Worm (Caenorhabditis elegans) whole organism, late embryonic: ENCODE results near the gene Y66D12A.11.

Experiments used
- K09A11.1 ChIP-seq: sonication (generic microtip); optimal IDR thresholded peaks from 2 replicates; lab custom pipeline; 2017; ENCODE audit warnings: antibody characterized with exemption, mild to moderate bottlenecking, missing genetic modification characterization, missing compliant biosample characterization; ENCODE audit not compliant: insufficient read depth
- Y22D7AL.16 ChIP-seq: sonication (generic microtip); optimal IDR thresholded peaks from 2 replicates; lab custom pipeline; 2016; ENCODE audit warnings: missing genetic modification characterization, missing compliant biosample characterization
- ama-1 ChIP-seq: fragments of 150-350 bp; optimal IDR thresholded peaks from 2 replicates; lab custom pipeline; 2014
- ceh-14 ChIP-seq: sonication (generic microtip); optimal IDR thresholded peaks from 2 replicates; lab custom pipeline; 2016; ENCODE audit warnings: missing genotype, missing genetic modification characterization, missing compliant biosample characterization
- ceh-31 ChIP-seq: sonication (generic microtip); optimal IDR thresholded peaks from 2 replicates; lab custom pipeline; 2016; ENCODE audit warnings: missing genetic modification characterization, missing compliant biosample characterization
- ceh-34 ChIP-seq: sonication (generic microtip); optimal IDR thresholded peaks from 2 replicates; lab custom pipeline; 2016; ENCODE audit warnings: mild to moderate bottlenecking, missing genetic modification characterization, missing compliant biosample characterization
- elt-2 ChIP-seq: sonication (generic microtip); optimal IDR thresholded peaks from 2 replicates; lab custom pipeline; 2016; ENCODE audit warnings: missing genetic modification reagents, missing genetic modification characterization, missing compliant biosample characterization
- fkh-10 ChIP-seq: fragments of 150-350 bp; optimal IDR thresholded peaks from 2 replicates; lab custom pipeline; 2014; ENCODE audit warnings: missing biosample characterization, missing genetic modification reagents, missing genetic modification characterization
- pag-3 ChIP-seq: sonication (generic microtip); optimal IDR thresholded peaks from 2 replicates; lab custom pipeline; 2016; ENCODE audit warnings: missing compliant biosample characterization, missing genetic modification characterization, borderline replicate concordance
- pha-4 ChIP-seq: fragments of 150-350 bp; optimal IDR thresholded peaks from 2 replicates; lab custom pipeline; 2018; ENCODE audit warnings: missing biosample characterization, missing genetic modification reagents, missing genetic modification characterization
- sdc-2 ChIP-seq: sonication (generic microtip); optimal IDR thresholded peaks from 2 replicates; lab custom pipeline; 2016; ENCODE audit warnings: missing genotype, missing genetic modification characterization, missing compliant biosample characterization
- unc-3 ChIP-seq, 2 experiments: fragments of 200-800 bp in 1 of 2; sonication (Bioruptor generic) in 1 of 2; sonication (generic microtip) in 1 of 2; conservative IDR thresholded peaks in 1 of 2; optimal IDR thresholded peaks in 1 of 2; 2 replicates each; pipeline versions ENCODE4 v1.3.6 to Lab custom; 2016 to 2022; ENCODE audit warnings: missing compliant biosample characterization in 2 of 2, missing genetic modification characterization in 2 of 2, missing genetic modification reagents in 1 of 2
- unc-55 ChIP-seq: sonication (generic microtip); optimal IDR thresholded peaks from 2 replicates; lab custom pipeline; 2017; ENCODE audit warnings: missing biosample characterization, missing genetic modification reagents, missing genetic modification characterization
- zip-5 ChIP-seq: sonication (generic microtip); optimal IDR thresholded peaks from 2 replicates; lab custom pipeline; 2016; ENCODE audit warnings: missing genetic modification characterization, missing compliant biosample characterization

- TF ChIP-seq pag-3 (tag; lab: Kevin White, UChicago) (no peak), ama-1 (no peak), sdc-2 (tag; lab: Kevin White, UChicago) (no peak), ceh-14 (no peak), ceh-31 (tag; lab: Kevin White, UChicago) (no peak), unc-3 (GFP tag; conservative IDR thresholded peaks at IDR 0.05; lab: Robert Waterston, UW) (no peak), unc-3 (tag; optimal IDR thresholded peaks at IDR 0.05; lab: Kevin White, UChicago) (no peak), zip-5 (tag; lab: Kevin White, UChicago) (no peak), K09A11.1 (no peak), elt-2 (tag; lab: Kevin White, UChicago) (no peak), ceh-34 (tag; lab: Kevin White, UChicago) (no peak), pha-4 (tag; lab: Kevin White, UChicago) (no peak), unc-55 (no peak), fkh-10 (GFP tag; lab: Kevin White, UChicago) (no peak), Y22D7AL.16 (no peak)
Observed at ce11 chrIII:11559677-11560076, 3.6 kb upstream of the Y66D12A.11 start.
